Worm (Caenorhabditis elegans) whole organism, L2 larva: ENCODE results near the gene Y38C1AA.1.

Experiments used
- C34F6.9 ChIP-seq: fragments of 150-350 bp; optimal IDR thresholded peaks from 2 replicates; lab custom pipeline; 2014; ENCODE audit warnings: missing biosample characterization, missing genetic modification characterization
- F13H6.1 ChIP-seq: sonication (generic microtip); optimal IDR thresholded peaks from 2 replicates; lab custom pipeline; 2016; ENCODE audit warnings: missing genetic modification characterization, missing compliant biosample characterization
- R02D3.7 ChIP-seq: fragments of 150-350 bp; optimal IDR thresholded peaks from 2 replicates; lab custom pipeline; 2014; ENCODE audit warnings: missing biosample characterization, missing genetic modification characterization
- ZK546.5 ChIP-seq: sonication (generic microtip); optimal IDR thresholded peaks from 2 replicates; lab custom pipeline; 2017; ENCODE audit warnings: missing biosample characterization, missing genetic modification characterization
- ama-1 ChIP-seq: fragments of 150-350 bp; optimal IDR thresholded peaks from 2 replicates; lab custom pipeline; 2018; ENCODE audit warnings: inconsistent platforms
- blmp-1 ChIP-seq: sonication (generic microtip); optimal IDR thresholded peaks from 2 replicates; lab custom pipeline; 2017; ENCODE audit warnings: missing genetic modification characterization, mild to moderate bottlenecking, missing compliant biosample characterization, antibody characterized with exemption, moderate library complexity; ENCODE audit not compliant: insufficient read depth
- ceh-16 ChIP-seq: fragments of 150-350 bp; optimal IDR thresholded peaks from 2 replicates; lab custom pipeline; 2014; ENCODE audit warnings: missing biosample characterization, missing genetic modification characterization
- ceh-82 ChIP-seq: fragments of 150-350 bp; optimal IDR thresholded peaks from 2 replicates; lab custom pipeline; 2014; ENCODE audit warnings: missing biosample characterization, missing genetic modification characterization
- egl-27 ChIP-seq: sonication (generic microtip); optimal IDR thresholded peaks from 3 replicates; lab custom pipeline; 2017; ENCODE audit warnings: missing biosample characterization, missing genetic modification reagents, missing genetic modification characterization
- elt-1 ChIP-seq: fragments of 150-350 bp; optimal IDR thresholded peaks from 2 replicates; lab custom pipeline; 2014; ENCODE audit warnings: missing biosample characterization, missing genetic modification characterization
- elt-3 ChIP-seq: sonication (generic microtip); optimal IDR thresholded peaks from 2 replicates; lab custom pipeline; 2017; ENCODE audit warnings: missing biosample characterization, missing genetic modification characterization
- fos-1 ChIP-seq: fragments of 150-350 bp; optimal IDR thresholded peaks from 2 replicates; lab custom pipeline; 2014; ENCODE audit warnings: missing biosample characterization, missing genetic modification characterization
- gmeb-1 ChIP-seq: fragments of 150-350 bp; optimal IDR thresholded peaks from 2 replicates; lab custom pipeline; 2014; ENCODE audit warnings: missing biosample characterization, missing genetic modification characterization
- lin-11 ChIP-seq: fragments of 150-350 bp; sonication (generic microtip); optimal IDR thresholded peaks from 2 replicates; lab custom pipeline; 2014; ENCODE audit warnings: missing biosample characterization, missing genetic modification characterization, inconsistent platforms, mixed read lengths
- lin-39 ChIP-seq: fragments of 150-350 bp; optimal IDR thresholded peaks from 2 replicates; lab custom pipeline; 2014; ENCODE audit warnings: missing biosample characterization, missing genetic modification reagents, missing genetic modification characterization
- lsy-2 ChIP-seq, 2 experiments: fragments of 150-350 bp in 1 of 2; sonication (generic microtip) in 1 of 2; optimal IDR thresholded peaks; 2 replicates each; lab custom pipeline; 2014 to 2017; ENCODE audit warnings: missing biosample characterization in 2 of 2, missing genetic modification characterization in 2 of 2
- mab-5 ChIP-seq: fragments of 150-350 bp; optimal IDR thresholded peaks from 2 replicates; lab custom pipeline; 2014; ENCODE audit warnings: missing biosample characterization, missing genetic modification characterization
- mdl-1 ChIP-seq, 2 experiments: fragments of 150-350 bp in 1 of 2; sonication (generic microtip) in 1 of 2; optimal IDR thresholded peaks; 2 replicates each; lab custom pipeline; 2017; ENCODE audit warnings: missing biosample characterization in 2 of 2, missing genetic modification characterization in 2 of 2
- nhr-10 ChIP-seq: sonication (generic microtip); optimal IDR thresholded peaks from 2 replicates; lab custom pipeline; 2017; ENCODE audit warnings: missing biosample characterization, missing genetic modification characterization
- nhr-11 ChIP-seq: fragments of 150-350 bp; optimal IDR thresholded peaks from 2 replicates; lab custom pipeline; 2014; ENCODE audit warnings: missing biosample characterization, missing genetic modification characterization
- nhr-12 ChIP-seq: fragments of 150-350 bp; optimal IDR thresholded peaks from 2 replicates; lab custom pipeline; 2014; ENCODE audit warnings: missing biosample characterization, missing genetic modification characterization
- nhr-129 ChIP-seq: fragments of 150-350 bp; optimal IDR thresholded peaks from 2 replicates; lab custom pipeline; 2014; ENCODE audit warnings: missing biosample characterization, missing genetic modification characterization
- nhr-21 ChIP-seq: fragments of 150-350 bp; optimal IDR thresholded peaks from 2 replicates; lab custom pipeline; 2014; ENCODE audit warnings: missing biosample characterization, missing genetic modification characterization
- nhr-23 ChIP-seq: fragments of 150-350 bp; optimal IDR thresholded peaks from 2 replicates; lab custom pipeline; 2014; ENCODE audit warnings: missing biosample characterization, missing genetic modification reagents, missing genetic modification characterization
- nhr-25 ChIP-seq: fragments of 150-350 bp; sonication (generic microtip); optimal IDR thresholded peaks from 3 replicates; lab custom pipeline; 2014; ENCODE audit warnings: missing biosample characterization, missing genetic modification characterization
- sem-4 ChIP-seq: fragments of 150-350 bp; optimal IDR thresholded peaks from 2 replicates; lab custom pipeline; 2014; ENCODE audit warnings: missing biosample characterization, missing genetic modification reagents, missing genetic modification characterization
- sma-9 ChIP-seq, 2 experiments: fragments of 150-350 bp in 1 of 2; sonication (generic microtip) in 1 of 2; optimal IDR thresholded peaks; 2 replicates each; lab custom pipeline; 2014 to 2016; ENCODE audit warnings: missing genetic modification characterization in 2 of 2, mild to moderate bottlenecking in 1 of 2, missing biosample characterization in 1 of 2, missing compliant biosample characterization in 1 of 2, missing genetic modification reagents in 1 of 2, moderate library complexity in 1 of 2
- unc-55 ChIP-seq: fragments of 150-350 bp; sonication (generic microtip); optimal IDR thresholded peaks from 3 replicates; lab custom pipeline; 2014; ENCODE audit warnings: missing biosample characterization, missing genetic modification reagents, missing genetic modification characterization
- zag-1 ChIP-seq: fragments of 150-350 bp; optimal IDR thresholded peaks from 2 replicates; lab custom pipeline; 2014; ENCODE audit warnings: missing biosample characterization, missing genetic modification characterization
- ztf-1 ChIP-seq: fragments of 200-800 bp; sonication (Bioruptor generic); conservative IDR thresholded peaks from 2 replicates; pipeline ENCODE4 v1.3.6; 2022; ENCODE audit warnings: missing genetic modification characterization, missing compliant biosample characterization
- ztf-11 ChIP-seq: sonication (generic microtip); optimal IDR thresholded peaks from 2 replicates; lab custom pipeline; 2017; ENCODE audit warnings: missing biosample characterization, missing genetic modification characterization
- ztf-4 ChIP-seq: fragments of 150-350 bp; optimal IDR thresholded peaks from 2 replicates; lab custom pipeline; 2014; ENCODE audit warnings: missing biosample characterization, missing genetic modification characterization

Y38C1AA.1 gene

ce11 chrIV:207885-208284 lies at the start of gene Y38C1AA.1:
TSS of gene Y38C1AA.1 (plus strand) at chrIV:208185.
- no peak for TF ChIP-seq mab-5 (tag; lab: Kevin White, UChicago)
- no peak for TF ChIP-seq elt-1 (tag; lab: Kevin White, UChicago)
- TF ChIP-seq zag-1 (tag; lab: Kevin White, UChicago): no peak
- TF ChIP-seq sma-9 (GFP tag; optimal IDR thresholded peaks at IDR 0.05; lab: Kevin White, UChicago): no peak
- TF ChIP-seq sma-9 (tag; optimal IDR thresholded peaks at IDR 0.05; lab: Kevin White, UChicago): no peak
- no peak for TF ChIP-seq nhr-21
- TF ChIP-seq ztf-4 (tag; lab: Kevin White, UChicago): no peak
- TF ChIP-seq nhr-10: no peak
- no peak for TF ChIP-seq R02D3.7
- no peak for TF ChIP-seq blmp-1
- TF ChIP-seq sem-4: no peak
- no peak for TF ChIP-seq ceh-82 (tag; lab: Kevin White, UChicago)
- TF ChIP-seq lin-39 (tag; lab: Kevin White, UChicago): no peak
- no peak for TF ChIP-seq nhr-129 (tag; lab: Kevin White, UChicago)
- no peak for TF ChIP-seq ama-1
- TF ChIP-seq lin-11 (tag; lab: Kevin White, UChicago): no peak
- no peak for TF ChIP-seq fos-1 (tag; lab: Kevin White, UChicago)
- no peak for TF ChIP-seq elt-3

DNA sequence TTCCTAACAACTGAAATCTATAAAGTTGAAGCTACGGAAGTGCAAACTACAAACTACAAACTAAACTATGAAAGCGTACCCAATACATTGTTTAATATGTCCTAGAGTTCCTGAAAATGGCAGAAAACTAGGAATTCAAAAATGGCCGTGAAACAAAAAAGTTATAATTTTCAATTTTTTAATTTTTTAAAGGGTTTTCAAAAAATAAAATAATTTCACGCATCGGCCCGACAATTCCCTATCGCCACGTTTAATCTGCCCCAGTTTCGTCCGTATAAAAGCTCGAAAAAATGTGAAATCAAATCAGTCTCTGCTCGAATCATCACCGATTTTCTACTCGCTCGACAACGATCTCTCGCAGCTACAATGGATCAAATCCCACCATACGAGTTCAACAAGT lies 49.3 kb upstream of the Y38C1AA.1 start, which contains the start of gene Y38C1AA.7:
TSS of gene Y38C1AA.7 (plus strand) at position 301 of the 400 bp plus-strand sequence.
- TF ChIP-seq nhr-25 (tag; lab: Kevin White, UChicago): no peak
- TF ChIP-seq ztf-11 (tag; lab: Kevin White, UChicago): no peak
- TF ChIP-seq R02D3.7: no peak
- no peak for TF ChIP-seq nhr-129 (tag; lab: Kevin White, UChicago)
- TF ChIP-seq gmeb-1: no peak
- TF ChIP-seq F13H6.1 (tag; lab: Kevin White, UChicago): no peak

DNA sequence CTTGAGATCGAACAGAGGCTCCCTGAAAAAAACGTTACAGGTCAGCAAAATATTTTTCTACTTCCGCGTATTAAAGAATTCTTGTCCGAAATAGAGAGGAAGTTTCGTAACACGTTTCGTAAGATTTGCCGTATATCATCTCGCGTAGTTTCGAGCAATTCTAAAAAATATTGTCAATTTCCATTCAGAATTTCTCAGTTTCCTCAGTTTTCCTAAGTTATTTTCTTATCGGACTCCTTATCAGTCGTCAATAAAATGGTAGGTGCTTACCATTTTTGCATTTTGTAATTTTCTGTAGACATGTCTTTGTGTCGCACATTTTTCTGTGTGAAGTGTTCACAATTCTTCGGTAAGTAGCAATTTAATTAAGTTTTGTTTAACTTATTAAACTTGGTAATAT lies 48.1 kb upstream of the Y38C1AA.1 start, which contains the start of gene Y38C1AA.19:
TSS of gene Y38C1AA.19 (plus strand) at position 301 of the 400 bp plus-strand sequence.
- TF ChIP-seq ztf-11 (tag; lab: Kevin White, UChicago) (no peak), mdl-1 (tag; optimal IDR thresholded peaks at IDR 0.05; lab: Kevin White, UChicago) (no peak), unc-55 (GFP tag; lab: Kevin White, UChicago) (no peak)

DNA sequence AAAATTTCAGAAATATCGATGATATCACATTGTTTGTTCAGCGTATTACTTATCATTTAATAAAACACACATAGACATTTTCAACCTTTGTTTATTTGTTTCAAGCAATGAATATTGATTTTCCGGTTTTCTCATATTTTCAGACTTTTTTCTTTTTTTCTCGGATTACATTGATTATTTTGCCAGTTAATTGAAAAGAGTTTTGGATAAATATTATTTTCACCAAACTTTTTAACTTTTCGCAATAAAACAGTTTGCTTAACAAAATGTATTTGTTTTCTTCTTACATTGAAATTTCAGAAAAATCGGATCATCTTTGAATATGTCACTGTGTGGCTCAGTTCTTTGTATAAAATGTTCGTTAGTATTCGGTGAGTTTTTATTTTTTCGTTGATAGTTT lies 45.5 kb upstream of the Y38C1AA.1 start, which contains the start of gene Y38C1AA.6:
TSS of gene Y38C1AA.6 (plus strand) at position 301 of the 400 bp plus-strand sequence.
- no peak for TF ChIP-seq ZK546.5 (tag; lab: Kevin White, UChicago)
- TF ChIP-seq nhr-11: no peak
- peak; percentile 22 for TF ChIP-seq fos-1 (tag; lab: Kevin White, UChicago)
- TF ChIP-seq ztf-1 (GFP tag; lab: Robert Waterston, UW): no peak
- no peak for TF ChIP-seq nhr-21

- TF ChIP-seq nhr-23 (tag; lab: Kevin White, UChicago): no peak
Observed at ce11 chrIV:164777-165176, 43.2 kb upstream of the Y38C1AA.1 start, which contains the start of gene cutl-24. TSS of gene cutl-24 (plus strand) at chrIV:165077.

DNA sequence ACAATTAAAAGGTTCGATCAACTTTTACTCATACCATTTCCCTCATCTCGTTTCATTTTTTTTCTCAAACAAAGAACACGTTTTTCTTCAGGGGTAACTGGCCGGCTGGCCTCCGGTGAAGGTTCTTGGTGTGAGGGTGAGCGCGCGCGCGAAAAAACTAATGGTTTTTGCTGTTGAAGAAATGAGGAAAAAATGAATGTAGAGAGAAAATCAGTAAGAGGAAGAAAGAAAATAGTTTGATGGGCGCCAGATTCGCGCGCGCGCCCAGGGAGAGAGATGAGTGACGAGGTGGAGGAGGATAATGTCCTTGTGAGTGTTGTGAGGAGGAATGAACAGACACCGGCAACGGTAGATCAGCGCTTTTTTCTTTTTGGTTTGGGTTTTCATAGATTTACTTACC lies 36.9 kb upstream of the Y38C1AA.1 start:
- TF ChIP-seq ceh-82 (tag; lab: Kevin White, UChicago) (no peak), nhr-25 (tag; lab: Kevin White, UChicago) (peak; percentile 20), ztf-1 (GFP tag; lab: Robert Waterston, UW) (no peak)

DNA sequence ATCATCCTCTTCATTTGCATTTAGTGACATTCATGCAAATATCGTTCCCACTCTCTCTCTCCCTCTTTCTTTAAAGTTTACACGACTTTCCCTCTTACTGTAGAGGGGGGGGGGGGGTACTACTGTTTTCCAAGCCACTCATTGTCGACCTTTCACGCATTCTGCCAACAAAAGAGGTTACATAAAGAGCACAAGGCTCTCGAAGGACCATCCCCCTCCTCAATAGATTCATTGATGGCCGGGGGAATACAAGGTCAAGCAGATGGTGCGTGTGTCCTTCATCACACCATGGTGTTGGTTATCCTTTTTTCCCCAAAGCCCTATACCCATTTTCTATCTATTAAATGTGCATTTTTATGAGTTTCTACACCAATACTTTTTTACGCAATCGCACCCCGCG lies 35.0 kb upstream of the Y38C1AA.1 start:
- no peak for TF ChIP-seq ama-1
- no peak for TF ChIP-seq nhr-10
- no peak for TF ChIP-seq C34F6.9 (tag; lab: Kevin White, UChicago)
- no peak for TF ChIP-seq nhr-23 (tag; lab: Kevin White, UChicago)
- TF ChIP-seq fos-1 (tag; lab: Kevin White, UChicago): no peak
- no peak for TF ChIP-seq egl-27
- TF ChIP-seq ceh-16: no peak
- no peak for TF ChIP-seq lsy-2 (tag; optimal IDR thresholded peaks at IDR 0.05; lab: Kevin White, UChicago)
- TF ChIP-seq nhr-12 (tag; lab: Kevin White, UChicago): no peak
- no peak for TF ChIP-seq unc-55 (GFP tag; lab: Kevin White, UChicago)
- no peak for TF ChIP-seq ztf-4 (tag; lab: Kevin White, UChicago)
- TF ChIP-seq, all 48 proteins: peak for 0
